Worm (Caenorhabditis elegans): ENCODE results near the gene clc-33.

DNA sequence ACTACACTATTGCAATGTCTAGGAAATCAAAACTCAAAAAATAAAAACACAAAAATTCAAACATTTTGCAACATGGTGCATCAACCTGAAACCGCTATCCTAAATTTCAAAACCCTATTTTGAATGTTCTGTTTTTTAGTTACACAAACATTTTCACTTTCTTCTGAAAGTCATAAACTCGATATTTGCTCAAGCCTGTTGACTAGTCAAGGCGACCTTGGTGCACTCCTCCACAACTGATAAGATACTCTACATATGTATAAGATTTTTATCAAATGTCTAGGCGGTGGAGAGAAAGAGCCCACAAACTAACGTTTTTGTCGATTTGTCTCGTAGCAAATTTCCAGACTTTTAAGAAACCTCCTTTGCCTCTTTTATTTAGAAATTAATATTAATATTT is 47.8 kb downstream of the clc-33 start, which contains the start of gene T07D3.4:
- TF ChIP-seq zfh-2 (GFP tag; conservative IDR thresholded peaks at IDR 0.05) (no peak), K12H6.12 (tag; optimal IDR thresholded peaks at IDR 0.05) (no peak), nfya-2 (GFP tag; IDR thresholded peaks at IDR 0.05) (no peak)
